Worm (Caenorhabditis elegans): ENCODE data around the gene R09F10.5.
A peak's percentile ranks its signal among the peaks of the same experiment; 100 is the strongest.

Gene R09F10.5

DNA sequence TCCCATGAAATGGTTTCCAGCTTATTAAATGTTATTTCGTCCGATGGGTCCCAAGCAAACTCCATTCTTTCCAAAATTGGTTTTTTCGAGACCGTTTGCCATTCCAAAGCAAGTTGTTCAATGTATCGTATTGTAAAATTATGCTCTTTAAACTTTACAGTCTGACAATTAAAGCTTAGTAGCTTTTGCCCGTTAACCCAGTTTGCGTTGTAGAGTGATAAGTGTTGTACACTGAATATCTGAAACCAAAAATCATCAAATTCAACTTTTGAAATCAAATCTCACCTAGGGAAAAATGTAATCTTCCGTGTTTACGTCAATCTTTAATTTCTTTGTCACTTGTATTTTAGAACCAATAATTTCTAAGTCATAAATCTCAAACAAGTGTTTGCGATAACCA lies 10.2 kb downstream of the R09F10.5 start:
- TF ChIP-seq ztf-29 (GFP tag; IDR thresholded peaks at IDR 0.05) = no peak
- TF ChIP-seq klf-2 (GFP tag; conservative IDR thresholded peaks at IDR 0.05) = no peak
- no peak for TF ChIP-seq ztf-23 (GFP tag; IDR thresholded peaks at IDR 0.05)
- no peak for TF ChIP-seq med-1 (GFP tag; optimal IDR thresholded peaks at IDR 0.05; ENCODE audit: insufficient read depth)
- TF ChIP-seq tab-1 (GFP tag; IDR thresholded peaks at IDR 0.05) = no peak
- TF ChIP-seq T22C8.4 (GFP tag; IDR thresholded peaks at IDR 0.05) = no peak
- TF ChIP-seq flt-1 (GFP tag; IDR thresholded peaks at IDR 0.05) = no peak
- no peak for TF ChIP-seq ref-1 (GFP tag; conservative IDR thresholded peaks at IDR 0.05)
- no peak for TF ChIP-seq cog-1 (tag; optimal IDR thresholded peaks at IDR 0.05)

- no peak for TF ChIP-seq ztf-29 (GFP tag; IDR thresholded peaks at IDR 0.05)
- no peak for TF ChIP-seq ztf-23 (GFP tag; IDR thresholded peaks at IDR 0.05)
- no peak for TF ChIP-seq tab-1 (GFP tag; IDR thresholded peaks at IDR 0.05)
- no peak for TF ChIP-seq cog-1 (tag; optimal IDR thresholded peaks at IDR 0.05)
- no peak for TF ChIP-seq klf-2 (GFP tag; conservative IDR thresholded peaks at IDR 0.05)
- TF ChIP-seq T22C8.4 (GFP tag; IDR thresholded peaks at IDR 0.05) = no peak
- no peak for TF ChIP-seq med-1 (GFP tag; optimal IDR thresholded peaks at IDR 0.05; ENCODE audit: insufficient read depth)
- TF ChIP-seq flt-1 (GFP tag; IDR thresholded peaks at IDR 0.05) = no peak
- TF ChIP-seq ref-1 (GFP tag; conservative IDR thresholded peaks at IDR 0.05) = no peak
These were observed 12.9 kb downstream of the R09F10.5 start, which contains the start of gene R09F10.3 for ce11 chrX:8294586-8294985. TSS of gene R09F10.3 (plus strand) at chrX:8294625.

DNA sequence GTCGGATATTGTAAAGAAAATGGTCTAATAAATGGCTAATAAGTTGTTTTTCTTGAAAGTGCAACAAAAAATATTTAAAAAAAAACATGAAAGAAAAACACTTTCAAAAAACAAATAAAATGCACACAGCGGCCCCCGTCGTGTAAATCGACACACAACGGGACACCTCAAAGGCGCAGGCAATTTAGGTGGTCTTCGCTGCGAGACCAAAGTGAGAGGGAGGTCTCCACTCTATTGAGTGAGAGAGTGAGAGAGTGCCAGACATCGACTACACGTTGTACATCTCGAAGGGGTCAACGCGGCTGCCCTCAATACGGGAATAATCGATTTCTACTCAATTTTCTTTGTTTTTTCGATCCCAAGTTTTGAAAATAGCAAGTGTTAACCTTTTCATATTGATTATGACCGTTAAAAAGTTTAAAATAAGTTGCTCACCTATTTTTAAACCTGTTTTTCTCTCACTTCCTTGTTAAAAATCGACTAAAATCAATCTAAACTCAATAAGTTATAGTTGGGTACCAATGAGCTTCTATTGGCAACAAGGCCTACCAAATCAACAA lies 20.7 kb downstream of the R09F10.5 start, which contains the start of gene sec-16A.2:
TSS of gene sec-16A.2 (plus strand) at position 510 of the 560 bp plus-strand sequence.
- no peak for TF ChIP-seq T22C8.4 (GFP tag; IDR thresholded peaks at IDR 0.05)
- peak; percentile 84 for TF ChIP-seq cog-1 (tag; optimal IDR thresholded peaks at IDR 0.05)
- no peak for TF ChIP-seq ztf-23 (GFP tag; IDR thresholded peaks at IDR 0.05)
- TF ChIP-seq tab-1 (GFP tag; IDR thresholded peaks at IDR 0.05) = no peak
- TF ChIP-seq flt-1 (GFP tag; IDR thresholded peaks at IDR 0.05) = peak; percentile 74; the same call in 1 of the 2 replicates
- no peak; the same call in 1 of the 2 replicates for TF ChIP-seq klf-2 (GFP tag; conservative IDR thresholded peaks at IDR 0.05)
- TF ChIP-seq ztf-29 (GFP tag; IDR thresholded peaks at IDR 0.05) = no peak

ce11 chrX:8286164-8286563 lies 21.3 kb downstream of the R09F10.5 start:
- no peak for TF ChIP-seq cog-1 (tag; optimal IDR thresholded peaks at IDR 0.05)
- TF ChIP-seq ztf-23 (GFP tag; IDR thresholded peaks at IDR 0.05) = no peak
- TF ChIP-seq klf-2 (GFP tag; conservative IDR thresholded peaks at IDR 0.05) = no peak
- no peak for TF ChIP-seq med-1 (GFP tag; optimal IDR thresholded peaks at IDR 0.05; ENCODE audit: insufficient read depth)
- no peak for TF ChIP-seq ref-1 (GFP tag; conservative IDR thresholded peaks at IDR 0.05)
- no peak for TF ChIP-seq flt-1 (GFP tag; IDR thresholded peaks at IDR 0.05)
- no peak for TF ChIP-seq tab-1 (GFP tag; IDR thresholded peaks at IDR 0.05)
- no peak for TF ChIP-seq T22C8.4 (GFP tag; IDR thresholded peaks at IDR 0.05)
- TF ChIP-seq ztf-29 (GFP tag; IDR thresholded peaks at IDR 0.05) = no peak

- TF ChIP-seq T22C8.4 (GFP tag; IDR thresholded peaks at IDR 0.05) (no peak), klf-2 (GFP tag; conservative IDR thresholded peaks at IDR 0.05) (no peak), cog-1 (tag; optimal IDR thresholded peaks at IDR 0.05) (no peak), ztf-23 (GFP tag; IDR thresholded peaks at IDR 0.05) (no peak), ref-1 (GFP tag; conservative IDR thresholded peaks at IDR 0.05) (no peak), tab-1 (GFP tag; IDR thresholded peaks at IDR 0.05) (no peak), flt-1 (GFP tag; IDR thresholded peaks at IDR 0.05) (no peak), med-1 (GFP tag; optimal IDR thresholded peaks at IDR 0.05; ENCODE audit: insufficient read depth) (no peak), ztf-29 (GFP tag; IDR thresholded peaks at IDR 0.05) (no peak)
These were observed 22.2 kb downstream of the R09F10.5 start, which contains the start of the genes fis-2 and F13B9.2 for ce11 chrX:8285169-8285796. TSS of gene fis-2 (minus strand) at chrX:8285219. TSS of gene F13B9.2 (plus strand) at chrX:8285683.

ce11 chrX:8284003-8284402 lies 23.5 kb downstream of the R09F10.5 start:
- no peak for TF ChIP-seq med-1 (GFP tag; optimal IDR thresholded peaks at IDR 0.05; ENCODE audit: insufficient read depth)

DNA sequence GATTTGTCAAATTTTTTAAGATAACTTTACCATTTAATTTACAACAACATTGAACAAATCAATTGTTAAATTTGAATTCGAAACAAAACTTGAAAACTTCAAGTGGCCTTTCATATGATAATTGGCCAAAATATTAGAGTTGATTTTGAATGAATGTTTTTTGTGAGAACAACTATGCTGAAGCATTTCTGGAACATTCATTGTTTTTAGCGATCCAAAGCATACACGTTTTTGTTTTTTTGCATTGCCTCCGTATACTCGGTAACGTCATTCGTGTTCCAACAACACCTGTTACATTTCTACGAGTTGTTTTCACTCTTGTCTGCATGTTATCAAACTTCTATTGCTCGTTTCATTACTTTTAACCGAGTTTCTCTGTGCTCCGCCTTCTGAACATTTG lies 30.5 kb downstream of the R09F10.5 start:
- TF ChIP-seq ref-1 (GFP tag; conservative IDR thresholded peaks at IDR 0.05) (no peak), ztf-23 (GFP tag; IDR thresholded peaks at IDR 0.05) (no peak), T22C8.4 (GFP tag; IDR thresholded peaks at IDR 0.05) (no peak), ztf-29 (GFP tag; IDR thresholded peaks at IDR 0.05) (no peak), cog-1 (tag; optimal IDR thresholded peaks at IDR 0.05) (no peak), flt-1 (GFP tag; IDR thresholded peaks at IDR 0.05) (no peak), klf-2 (GFP tag; conservative IDR thresholded peaks at IDR 0.05) (no peak), med-1 (GFP tag; optimal IDR thresholded peaks at IDR 0.05; ENCODE audit: insufficient read depth) (no peak)

ce11 chrX:8276333-8276732 lies 31.2 kb downstream of the R09F10.5 start:
- no peak for TF ChIP-seq ref-1 (GFP tag; conservative IDR thresholded peaks at IDR 0.05)
- no peak for TF ChIP-seq ztf-23 (GFP tag; IDR thresholded peaks at IDR 0.05)
- TF ChIP-seq tab-1 (GFP tag; IDR thresholded peaks at IDR 0.05) = no peak
- no peak for TF ChIP-seq ztf-29 (GFP tag; IDR thresholded peaks at IDR 0.05)
- TF ChIP-seq klf-2 (GFP tag; conservative IDR thresholded peaks at IDR 0.05) = no peak

DNA sequence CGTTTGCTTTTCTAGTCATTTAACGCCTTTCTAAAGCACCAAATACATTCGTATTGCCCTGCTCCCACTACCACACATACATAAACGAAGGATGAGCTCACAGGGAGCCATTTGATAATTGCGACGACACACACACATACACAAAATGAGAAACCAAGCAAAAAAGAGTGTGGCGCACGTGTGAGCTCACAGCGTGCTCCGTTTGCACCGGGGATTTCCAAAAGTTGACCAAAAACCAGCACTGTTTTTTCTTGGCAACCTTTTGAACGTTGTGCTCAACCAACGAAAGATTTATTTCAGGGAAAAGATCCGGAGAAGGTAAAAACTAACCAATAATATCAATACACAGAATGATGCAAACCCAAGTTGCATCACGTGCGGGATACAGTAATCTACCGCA lies 32.6 kb downstream of the R09F10.5 start, which contains the start of gene ksr-1:
TSS of gene ksr-1 (plus strand) at position 301 of the 400 bp plus-strand sequence.
- no peak for TF ChIP-seq flt-1 (GFP tag; IDR thresholded peaks at IDR 0.05)
- TF ChIP-seq T22C8.4 (GFP tag; IDR thresholded peaks at IDR 0.05) = no peak
- no peak for TF ChIP-seq ztf-29 (GFP tag; IDR thresholded peaks at IDR 0.05)
- TF ChIP-seq ztf-23 (GFP tag; IDR thresholded peaks at IDR 0.05) = no peak
- no peak for TF ChIP-seq klf-2 (GFP tag; conservative IDR thresholded peaks at IDR 0.05)
- TF ChIP-seq ref-1 (GFP tag; conservative IDR thresholded peaks at IDR 0.05) = no peak
- no peak for TF ChIP-seq tab-1 (GFP tag; IDR thresholded peaks at IDR 0.05)
- TF ChIP-seq med-1 (GFP tag; optimal IDR thresholded peaks at IDR 0.05; ENCODE audit: insufficient read depth) = no peak
- no peak for TF ChIP-seq cog-1 (tag; optimal IDR thresholded peaks at IDR 0.05)

DNA sequence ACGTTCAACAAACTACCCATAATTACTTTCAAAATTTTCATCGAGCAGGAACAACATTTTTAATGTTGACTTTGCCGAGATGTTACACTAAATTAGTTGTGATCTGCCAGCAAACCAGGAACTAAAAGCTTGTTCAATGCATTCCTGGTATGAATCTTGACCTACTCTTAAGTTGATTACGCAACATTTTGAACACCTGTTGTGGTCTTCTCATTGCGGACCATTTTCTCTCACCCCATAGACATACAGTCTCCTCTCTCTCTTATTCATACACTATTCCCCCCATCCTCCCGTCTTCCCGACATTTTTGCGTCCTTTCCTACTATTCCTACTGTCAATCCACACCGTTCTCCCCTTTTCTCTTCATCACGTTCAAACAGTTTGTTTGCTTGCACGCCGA lies 34.0 kb downstream of the R09F10.5 start:
- TF ChIP-seq ztf-29 (GFP tag; IDR thresholded peaks at IDR 0.05) (no peak), tab-1 (GFP tag; IDR thresholded peaks at IDR 0.05) (no peak), ztf-23 (GFP tag; IDR thresholded peaks at IDR 0.05) (no peak), T22C8.4 (GFP tag; IDR thresholded peaks at IDR 0.05) (no peak), klf-2 (GFP tag; conservative IDR thresholded peaks at IDR 0.05) (no peak), ref-1 (GFP tag; conservative IDR thresholded peaks at IDR 0.05) (no peak), flt-1 (GFP tag; IDR thresholded peaks at IDR 0.05) (no peak), med-1 (GFP tag; optimal IDR thresholded peaks at IDR 0.05; ENCODE audit: insufficient read depth) (no peak), cog-1 (tag; optimal IDR thresholded peaks at IDR 0.05) (no peak)

Data from whole organism, midembryonic.